Worm (Caenorhabditis elegans): ENCODE results near the gene ZK353.10.
A peak's percentile ranks its signal among the peaks of the same experiment; 100 is the strongest.

The ZK353.10 gene

DNA sequence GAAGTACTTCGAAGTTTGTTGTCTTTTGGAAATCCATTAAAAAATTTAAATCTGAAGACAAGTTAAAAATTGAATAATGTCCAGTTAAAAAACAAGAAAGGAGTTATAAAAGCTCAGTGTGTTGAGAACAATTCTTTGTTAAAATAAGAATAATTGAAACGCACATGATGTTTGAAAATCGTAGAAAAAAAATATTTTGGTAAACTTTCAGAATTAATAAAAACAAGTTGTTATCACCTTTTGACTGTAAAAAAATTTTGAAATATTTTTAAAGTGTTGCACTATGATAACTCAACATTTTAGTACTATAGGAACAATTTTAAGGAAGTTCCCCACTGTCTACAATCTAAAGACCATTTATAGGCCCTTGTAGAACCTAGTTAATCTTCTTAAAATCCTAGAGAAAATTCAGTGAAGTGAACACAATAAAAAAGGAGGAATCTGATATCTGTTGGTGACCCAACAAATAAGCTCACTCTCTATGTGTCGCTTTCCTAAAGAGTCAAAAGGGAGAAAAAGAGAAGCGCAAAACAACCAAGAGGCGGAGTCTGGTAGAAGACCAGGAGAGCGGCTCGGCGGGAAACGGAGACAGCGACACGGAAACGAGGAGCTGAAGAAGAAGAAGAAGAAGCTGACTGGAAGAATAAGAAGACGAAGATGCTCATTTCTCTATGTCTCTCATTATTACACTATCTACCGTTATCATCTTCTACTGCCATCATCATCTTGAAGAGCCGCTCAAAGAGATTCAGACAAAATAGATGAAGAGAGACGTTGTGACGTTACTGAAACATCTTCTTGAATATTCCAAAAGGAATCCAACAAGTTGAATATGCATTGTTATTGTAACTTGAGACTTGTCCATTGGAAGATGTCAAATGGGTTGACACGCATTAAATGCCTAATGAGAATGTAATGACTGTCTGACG is at the start of gene ZK353.10:
Gene ZK353.10, minus strand, starts transcription at position 51 of the 929 bp plus-strand sequence.
- TF ChIP-seq ref-1 (GFP tag; conservative IDR thresholded peaks at IDR 0.05) (no peak), ztf-29 (GFP tag; IDR thresholded peaks at IDR 0.05) (no peak), flt-1 (GFP tag; IDR thresholded peaks at IDR 0.05) (no peak), klf-2 (GFP tag; conservative IDR thresholded peaks at IDR 0.05) (no peak), med-1 (GFP tag; optimal IDR thresholded peaks at IDR 0.05; ENCODE audit: insufficient read depth) (no peak), tab-1 (GFP tag; IDR thresholded peaks at IDR 0.05) (no peak), cog-1 (tag; optimal IDR thresholded peaks at IDR 0.05) (no peak), ztf-23 (GFP tag; IDR thresholded peaks at IDR 0.05) (no peak), T22C8.4 (GFP tag; IDR thresholded peaks at IDR 0.05) (no peak)

ce11 chrIII:8443557-8444131 is 49.4 kb upstream of the ZK353.10 start, which contains the start of gene ufbp-1:
Gene ufbp-1, minus strand, starts transcription at chrIII:8443607.
- TF ChIP-seq klf-2 (GFP tag; conservative IDR thresholded peaks at IDR 0.05) (no peak), flt-1 (GFP tag; IDR thresholded peaks at IDR 0.05) (0 out of 2 replicates have a peak, but pooled peaks have one; percentile 23)

DNA sequence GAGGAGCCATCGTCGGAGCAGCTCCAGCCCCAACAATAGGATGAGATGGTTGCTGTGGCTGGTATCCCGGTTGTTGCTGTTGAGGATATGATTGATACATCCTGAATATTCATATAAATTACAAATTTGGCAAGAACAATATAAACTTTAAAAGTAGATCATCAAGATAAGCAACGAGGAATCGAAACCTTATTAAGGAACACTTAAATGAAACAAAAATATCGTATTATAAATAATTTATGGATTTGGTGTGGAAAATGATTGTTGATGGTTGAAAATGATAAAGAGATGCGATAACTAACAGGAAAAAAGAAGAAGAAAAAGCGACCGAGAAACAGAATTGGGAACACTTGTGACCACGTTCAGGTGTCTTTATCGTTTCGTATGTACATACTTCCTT is 45.1 kb upstream of the ZK353.10 start, which contains the start of gene pqn-96:
Gene pqn-96, minus strand, starts transcription at position 101 of the 400 bp plus-strand sequence.
- no peak for TF ChIP-seq ztf-29 (GFP tag; IDR thresholded peaks at IDR 0.05)
- TF ChIP-seq ztf-23 (GFP tag; IDR thresholded peaks at IDR 0.05): no peak
- no peak for TF ChIP-seq med-1 (GFP tag; optimal IDR thresholded peaks at IDR 0.05; ENCODE audit: insufficient read depth)
- TF ChIP-seq T22C8.4 (GFP tag; IDR thresholded peaks at IDR 0.05): no peak
- TF ChIP-seq ref-1 (GFP tag; conservative IDR thresholded peaks at IDR 0.05): no peak
- no peak for TF ChIP-seq flt-1 (GFP tag; IDR thresholded peaks at IDR 0.05)
- TF ChIP-seq tab-1 (GFP tag; IDR thresholded peaks at IDR 0.05): no peak
- no peak for TF ChIP-seq klf-2 (GFP tag; conservative IDR thresholded peaks at IDR 0.05)

DNA sequence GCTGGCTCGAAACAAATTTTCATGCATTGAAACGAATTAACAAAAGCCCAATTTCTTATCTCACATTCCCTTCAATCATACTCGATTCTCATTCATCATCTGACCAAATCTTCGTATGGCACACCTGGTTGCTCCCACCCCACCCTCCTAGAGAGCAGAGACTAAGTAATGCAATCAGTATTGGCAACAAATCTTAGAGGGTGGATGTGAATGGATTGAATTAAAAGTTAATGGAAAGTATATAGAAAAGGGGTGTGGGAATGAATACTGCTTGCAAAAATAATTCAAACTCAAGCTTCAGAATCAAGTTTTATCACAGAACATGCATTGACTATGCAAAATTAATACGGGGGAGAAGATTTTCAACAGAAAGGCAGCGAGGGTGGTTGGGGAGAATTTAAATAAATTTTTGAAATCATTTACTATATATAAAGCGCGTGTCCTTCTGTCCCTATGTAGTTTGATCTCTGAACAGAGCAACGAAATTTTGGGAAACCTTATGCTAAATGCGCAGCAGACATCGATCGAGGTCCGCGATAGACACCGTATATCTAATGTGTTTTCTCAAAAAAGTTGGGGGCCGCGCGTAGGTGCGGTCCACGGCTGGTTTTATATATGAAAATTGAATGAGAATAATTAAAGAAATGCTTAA is 43.7 kb upstream of the ZK353.10 start:
- no peak for TF ChIP-seq T22C8.4 (GFP tag; IDR thresholded peaks at IDR 0.05)
- no peak for TF ChIP-seq flt-1 (GFP tag; IDR thresholded peaks at IDR 0.05)
- no peak for TF ChIP-seq ztf-23 (GFP tag; IDR thresholded peaks at IDR 0.05)
- no peak for TF ChIP-seq med-1 (GFP tag; optimal IDR thresholded peaks at IDR 0.05; ENCODE audit: insufficient read depth)
- TF ChIP-seq ref-1 (GFP tag; conservative IDR thresholded peaks at IDR 0.05): no peak

DNA sequence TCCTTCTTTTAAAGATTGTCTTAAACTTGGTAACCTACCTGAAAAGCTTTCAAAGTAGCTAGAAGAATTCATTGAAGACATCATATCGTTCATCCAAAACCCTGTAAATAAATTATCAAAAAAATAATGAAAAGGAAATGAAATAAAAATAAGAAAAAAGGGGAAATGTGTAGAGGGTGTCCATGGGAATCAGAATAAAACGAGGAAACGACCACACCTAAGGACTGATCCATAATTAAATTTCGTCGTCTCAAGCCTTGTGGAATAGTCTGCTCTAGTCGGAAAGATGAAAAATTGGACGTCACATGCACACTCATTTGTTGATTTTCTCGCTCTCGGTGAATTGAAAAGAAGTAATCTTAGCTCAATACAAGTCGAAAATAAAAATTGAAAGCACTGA is 40.9 kb upstream of the ZK353.10 start, which contains the start of gene ZK1236.9:
Gene ZK1236.9, minus strand, starts transcription at position 101 of the 400 bp plus-strand sequence.
- no peak for TF ChIP-seq med-1 (GFP tag; optimal IDR thresholded peaks at IDR 0.05; ENCODE audit: insufficient read depth)
- TF ChIP-seq ztf-29 (GFP tag; IDR thresholded peaks at IDR 0.05): no peak
- TF ChIP-seq flt-1 (GFP tag; IDR thresholded peaks at IDR 0.05): no peak
- no peak for TF ChIP-seq ref-1 (GFP tag; conservative IDR thresholded peaks at IDR 0.05)

DNA sequence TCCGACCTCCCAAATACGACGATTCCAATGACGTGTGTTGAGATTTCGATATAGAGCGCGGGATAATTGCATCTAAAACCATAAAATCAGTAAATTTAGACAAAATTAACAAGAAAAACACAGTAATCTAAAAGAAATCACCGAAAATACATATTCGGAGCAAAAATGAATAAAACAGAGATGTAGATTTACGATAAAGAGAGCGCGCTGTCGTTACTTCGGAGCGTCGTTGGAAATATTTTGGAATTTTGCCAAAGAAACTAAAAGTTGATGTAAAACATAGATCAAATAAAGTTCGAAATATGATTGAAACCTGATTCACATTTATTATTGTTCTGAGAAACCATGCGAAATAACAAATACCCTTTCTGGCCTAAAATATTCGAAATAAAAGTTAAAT is 37.9 kb upstream of the ZK353.10 start, which contains the start of gene ZK1236.5:
Gene ZK1236.5, minus strand, starts transcription at position 72 of the 400 bp plus-strand sequence.
- TF ChIP-seq T22C8.4 (GFP tag; IDR thresholded peaks at IDR 0.05): no peak

DNA sequence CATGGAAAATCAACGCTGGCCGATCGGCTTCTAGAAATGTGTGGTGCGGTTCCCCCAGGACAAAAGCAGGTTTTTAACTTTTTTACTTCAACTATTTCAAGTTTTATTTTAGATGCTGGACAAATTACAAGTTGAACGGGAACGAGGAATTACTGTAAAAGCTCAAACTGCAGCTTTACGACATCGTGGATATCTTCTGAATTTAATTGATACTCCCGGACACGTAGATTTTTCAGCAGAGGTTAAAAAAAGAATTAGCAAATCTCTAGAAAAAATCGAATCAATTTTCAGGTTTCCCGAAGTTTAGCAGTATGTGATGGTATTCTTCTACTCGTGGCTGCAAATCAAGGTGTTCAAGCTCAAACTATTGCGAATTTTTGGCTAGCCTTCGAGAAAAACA is 35.3 kb upstream of the ZK353.10 start:
- TF ChIP-seq cog-1 (tag; optimal IDR thresholded peaks at IDR 0.05): no peak
- TF ChIP-seq klf-2 (GFP tag; conservative IDR thresholded peaks at IDR 0.05): no peak
- TF ChIP-seq ztf-29 (GFP tag; IDR thresholded peaks at IDR 0.05): no peak
- TF ChIP-seq med-1 (GFP tag; optimal IDR thresholded peaks at IDR 0.05; ENCODE audit: insufficient read depth): no peak

- TF ChIP-seq tab-1 (GFP tag; IDR thresholded peaks at IDR 0.05) (no peak), T22C8.4 (GFP tag; IDR thresholded peaks at IDR 0.05) (no peak), ztf-29 (GFP tag; IDR thresholded peaks at IDR 0.05) (no peak), flt-1 (GFP tag; IDR thresholded peaks at IDR 0.05) (no peak), klf-2 (GFP tag; conservative IDR thresholded peaks at IDR 0.05) (no peak), cog-1 (tag; optimal IDR thresholded peaks at IDR 0.05) (no peak)
Measured at ce11 chrIII:8429035-8429434, 34.8 kb upstream of the ZK353.10 start, which contains the start of gene ZK1236.1. Gene ZK1236.1, plus strand, starts transcription at chrIII:8429297.

DNA sequence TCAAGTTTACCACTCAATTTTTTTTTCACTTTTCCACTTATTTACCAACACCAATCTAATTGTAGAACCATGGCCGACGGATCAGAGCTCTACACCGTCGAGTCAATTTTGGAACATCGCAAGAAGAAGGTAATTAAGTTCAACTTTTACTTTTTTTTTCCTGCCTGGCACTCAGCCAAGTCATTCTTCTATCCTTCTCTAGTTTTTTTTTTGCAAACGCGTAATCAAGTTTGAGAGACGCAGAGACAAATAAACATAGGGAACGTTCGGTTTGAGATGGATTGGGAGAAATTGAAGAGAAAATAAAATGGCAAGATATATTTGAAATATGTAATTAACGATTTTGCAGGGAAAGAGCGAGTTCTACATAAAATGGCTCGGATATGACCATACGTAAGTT is 32.0 kb upstream of the ZK353.10 start, which contains the start of gene cec-1:
Gene cec-1, plus strand, starts transcription at position 63 of the 400 bp plus-strand sequence.
- no peak for TF ChIP-seq tab-1 (GFP tag; IDR thresholded peaks at IDR 0.05)
- TF ChIP-seq ztf-23 (GFP tag; IDR thresholded peaks at IDR 0.05): no peak
- TF ChIP-seq cog-1 (tag; optimal IDR thresholded peaks at IDR 0.05): no peak
- no peak for TF ChIP-seq T22C8.4 (GFP tag; IDR thresholded peaks at IDR 0.05)
- TF ChIP-seq flt-1 (GFP tag; IDR thresholded peaks at IDR 0.05): no peak
- TF ChIP-seq klf-2 (GFP tag; conservative IDR thresholded peaks at IDR 0.05): no peak
- no peak for TF ChIP-seq med-1 (GFP tag; optimal IDR thresholded peaks at IDR 0.05; ENCODE audit: insufficient read depth)
- no peak for TF ChIP-seq ztf-29 (GFP tag; IDR thresholded peaks at IDR 0.05)
- no peak for TF ChIP-seq ref-1 (GFP tag; conservative IDR thresholded peaks at IDR 0.05)

DNA sequence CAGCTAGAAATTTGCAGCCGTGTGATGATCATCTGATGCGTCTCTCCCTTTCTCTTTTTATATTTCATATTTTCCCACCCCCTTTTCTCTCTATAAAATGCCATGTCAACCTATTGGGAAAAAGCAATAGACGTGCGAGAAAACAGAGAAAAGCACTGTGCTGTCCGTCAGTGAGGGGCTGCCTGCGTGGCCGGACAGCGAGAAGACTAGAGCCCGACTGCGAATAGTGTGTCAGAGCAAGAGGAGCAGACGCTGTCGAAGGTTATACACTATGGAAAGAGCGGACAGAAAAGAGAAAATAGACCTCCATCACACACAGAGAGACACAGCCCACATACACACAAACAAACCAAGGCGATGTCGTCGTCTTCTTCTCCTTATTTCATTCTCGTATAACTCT is 30.9 kb upstream of the ZK353.10 start:
- TF ChIP-seq cog-1 (tag; optimal IDR thresholded peaks at IDR 0.05) (peak; percentile 62), ztf-29 (GFP tag; IDR thresholded peaks at IDR 0.05) (peak; percentile 59; the same call in 1 of the 2 replicates), ztf-23 (GFP tag; IDR thresholded peaks at IDR 0.05) (peak; percentile 40; the same call in 1 of the 2 replicates), flt-1 (GFP tag; IDR thresholded peaks at IDR 0.05) (no peak)

Data from whole organism, midembryonic.